Worm (Caenorhabditis elegans) whole organism, late embryonic: ENCODE results near the gene lgc-35.

ENCODE experiments used
- C08G9.2 ChIP-seq: sonication (generic microtip); optimal IDR thresholded peaks from 2 replicates; lab custom pipeline; 2016; ENCODE audit warnings: mild to moderate bottlenecking, missing genetic modification characterization, moderate library complexity, missing compliant biosample characterization
- C38D4.7 ChIP-seq: fragments of 200-800 bp; sonication (Bioruptor generic); optimal IDR thresholded peaks from 2 replicates; lab custom pipeline; 2018; ENCODE audit warnings: mild to moderate bottlenecking, missing genetic modification characterization, moderate library complexity, missing compliant biosample characterization
- F13H6.1 ChIP-seq: sonication (generic microtip); optimal IDR thresholded peaks from 2 replicates; lab custom pipeline; 2016; ENCODE audit warnings: missing genetic modification characterization, missing compliant biosample characterization
- K09A11.1 ChIP-seq: sonication (generic microtip); optimal IDR thresholded peaks from 2 replicates; lab custom pipeline; 2017; ENCODE audit warnings: antibody characterized with exemption, mild to moderate bottlenecking, missing genetic modification characterization, missing compliant biosample characterization; ENCODE audit not compliant: insufficient read depth
- Y22D7AL.16 ChIP-seq: sonication (generic microtip); optimal IDR thresholded peaks from 2 replicates; lab custom pipeline; 2016; ENCODE audit warnings: missing genetic modification characterization, missing compliant biosample characterization
- ceh-18 ChIP-seq: sonication (generic microtip); optimal IDR thresholded peaks from 2 replicates; lab custom pipeline; 2016; ENCODE audit warnings: missing genetic modification characterization, missing compliant biosample characterization
- ceh-2 ChIP-seq: sonication (generic microtip); optimal IDR thresholded peaks from 2 replicates; lab custom pipeline; 2016; ENCODE audit warnings: missing genotype, missing genetic modification characterization, missing compliant biosample characterization
- ceh-31 ChIP-seq: sonication (generic microtip); optimal IDR thresholded peaks from 2 replicates; lab custom pipeline; 2016; ENCODE audit warnings: missing genetic modification characterization, missing compliant biosample characterization
- ceh-48 ChIP-seq: sonication (generic microtip); optimal IDR thresholded peaks from 2 replicates; lab custom pipeline; 2016; ENCODE audit warnings: missing genetic modification characterization, inconsistent platforms, missing compliant biosample characterization
- dve-1 ChIP-seq: sonication (generic microtip); optimal IDR thresholded peaks from 2 replicates; lab custom pipeline; 2017; ENCODE audit warnings: antibody characterized with exemption, mild to moderate bottlenecking, missing genetic modification characterization, missing compliant biosample characterization
- elt-2 ChIP-seq: sonication (generic microtip); optimal IDR thresholded peaks from 2 replicates; lab custom pipeline; 2016; ENCODE audit warnings: missing genetic modification reagents, missing genetic modification characterization, missing compliant biosample characterization
- ets-4 ChIP-seq: sonication (generic microtip); optimal IDR thresholded peaks from 2 replicates; lab custom pipeline; 2016; ENCODE audit warnings: missing genetic modification characterization, missing compliant biosample characterization
- fkh-10 ChIP-seq: fragments of 150-350 bp; optimal IDR thresholded peaks from 2 replicates; lab custom pipeline; 2014; ENCODE audit warnings: missing biosample characterization, missing genetic modification reagents, missing genetic modification characterization
- gmeb-2 ChIP-seq: sonication (generic microtip); optimal IDR thresholded peaks from 2 replicates; lab custom pipeline; 2016; ENCODE audit warnings: missing genetic modification characterization, inconsistent platforms, missing compliant biosample characterization
- hlh-15 ChIP-seq: sonication (generic microtip); optimal IDR thresholded peaks from 2 replicates; lab custom pipeline; 2016; ENCODE audit warnings: missing genetic modification characterization, missing compliant biosample characterization
- hlh-6 ChIP-seq: sonication (generic microtip); optimal IDR thresholded peaks from 2 replicates; lab custom pipeline; 2016; ENCODE audit warnings: missing genotype, missing genetic modification characterization, missing compliant biosample characterization
- lim-6 ChIP-seq: sonication (generic microtip); optimal IDR thresholded peaks from 2 replicates; lab custom pipeline; 2016; ENCODE audit warnings: missing genetic modification characterization, missing compliant biosample characterization
- madf-2 ChIP-seq: sonication (generic microtip); optimal IDR thresholded peaks from 2 replicates; lab custom pipeline; 2017; ENCODE audit warnings: missing genetic modification characterization, missing compliant biosample characterization
- mec-3 ChIP-seq: sonication (generic microtip); optimal IDR thresholded peaks from 2 replicates; lab custom pipeline; 2016; ENCODE audit warnings: borderline replicate concordance, missing genetic modification characterization, missing compliant biosample characterization
- nfya-1 ChIP-seq: sonication (generic microtip); optimal IDR thresholded peaks from 2 replicates; lab custom pipeline; 2017; ENCODE audit warnings: missing genetic modification characterization, mild to moderate bottlenecking, missing compliant biosample characterization, antibody characterized with exemption, moderate library complexity
- nhr-11 ChIP-seq: fragments of 150-350 bp; optimal IDR thresholded peaks from 2 replicates; lab custom pipeline; 2014; ENCODE audit warnings: missing biosample characterization, missing genetic modification characterization
- npax-4 ChIP-seq: sonication (generic microtip); optimal IDR thresholded peaks from 2 replicates; lab custom pipeline; 2016; ENCODE audit warnings: missing genetic modification characterization, missing compliant biosample characterization
- pros-1 ChIP-seq: fragments of 150-350 bp; optimal IDR thresholded peaks from 2 replicates; lab custom pipeline; 2014; ENCODE audit warnings: missing biosample characterization, missing genetic modification reagents, missing genetic modification characterization
- ref-2 ChIP-seq: sonication (generic microtip); optimal IDR thresholded peaks from 2 replicates; lab custom pipeline; 2016; ENCODE audit warnings: missing genetic modification characterization, missing compliant biosample characterization
- sox-2 ChIP-seq: fragments of 200-800 bp; sonication (Bioruptor generic); IDR thresholded peaks from 2 replicates; pipeline ENCODE4 v1.3.6; 2022; ENCODE audit warnings: missing genetic modification reagents, missing genetic modification characterization, missing compliant biosample characterization
- syd-9 ChIP-seq: sonication (generic microtip); optimal IDR thresholded peaks from 2 replicates; lab custom pipeline; 2016; ENCODE audit warnings: mild to moderate bottlenecking, missing genetic modification characterization, moderate library complexity, missing compliant biosample characterization
- tbx-2 ChIP-seq: sonication (generic microtip); optimal IDR thresholded peaks from 2 replicates; lab custom pipeline; 2016; ENCODE audit warnings: missing genetic modification characterization, missing compliant biosample characterization
- tbx-7 ChIP-seq: sonication (generic microtip); optimal IDR thresholded peaks from 2 replicates; lab custom pipeline; 2016; ENCODE audit warnings: missing genotype, missing genetic modification characterization, missing compliant biosample characterization
- ttx-3 ChIP-seq: sonication (generic microtip); optimal IDR thresholded peaks from 2 replicates; lab custom pipeline; 2016; ENCODE audit warnings: missing genetic modification reagents, missing genetic modification characterization, missing compliant biosample characterization
- unc-3 ChIP-seq, 2 experiments: fragments of 200-800 bp in 1 of 2; sonication (Bioruptor generic) in 1 of 2; sonication (generic microtip) in 1 of 2; conservative IDR thresholded peaks in 1 of 2; optimal IDR thresholded peaks in 1 of 2; 2 replicates each; pipeline versions ENCODE4 v1.3.6 to Lab custom; 2016 to 2022; ENCODE audit warnings: missing compliant biosample characterization in 2 of 2, missing genetic modification characterization in 2 of 2, missing genetic modification reagents in 1 of 2
- unc-42 ChIP-seq: sonication (generic microtip); optimal IDR thresholded peaks from 2 replicates; lab custom pipeline; 2016; ENCODE audit warnings: missing genotype, missing genetic modification characterization, missing compliant biosample characterization
- unc-55 ChIP-seq: sonication (generic microtip); optimal IDR thresholded peaks from 2 replicates; lab custom pipeline; 2017; ENCODE audit warnings: missing biosample characterization, missing genetic modification reagents, missing genetic modification characterization
- zip-5 ChIP-seq: sonication (generic microtip); optimal IDR thresholded peaks from 2 replicates; lab custom pipeline; 2016; ENCODE audit warnings: missing genetic modification characterization, missing compliant biosample characterization
- ztf-16 ChIP-seq: sonication (generic microtip); optimal IDR thresholded peaks from 2 replicates; lab custom pipeline; 2017; ENCODE audit warnings: missing genetic modification characterization, missing compliant biosample characterization

lgc-35 gene

DNA sequence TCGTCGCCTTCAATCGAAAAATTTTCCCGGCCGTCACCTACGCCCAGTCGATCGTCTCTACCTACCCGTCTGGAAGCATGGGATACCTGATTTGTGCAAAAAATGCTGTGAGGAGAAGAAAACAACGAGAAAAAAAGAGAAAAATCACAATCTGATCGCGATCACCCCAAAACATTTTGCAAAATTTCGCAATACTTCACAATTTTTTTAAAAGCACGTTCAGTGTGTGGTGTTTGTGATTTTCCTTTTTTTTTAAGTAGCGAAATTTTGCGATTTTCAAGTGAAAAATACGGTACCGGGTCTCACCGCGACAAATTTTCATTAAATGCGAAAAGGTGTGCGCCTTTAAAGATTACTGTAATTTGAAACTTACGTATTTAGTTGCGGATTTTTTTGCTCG, 30.2 kb downstream of the lgc-35 start:
- TF ChIP-seq ceh-2 (tag; lab: Kevin White, UChicago) (no peak), K09A11.1 (tag; lab: Kevin White, UChicago) (no peak), npax-4 (tag; lab: Kevin White, UChicago) (no peak), hlh-15 (no peak), ttx-3 (no peak), lim-6 (no peak), ceh-48 (tag; lab: Kevin White, UChicago) (no peak), gmeb-2 (no peak), C08G9.2 (tag; lab: Kevin White, UChicago) (no peak)
- TF ChIP-seq, all 69 proteins: peak for 0

DNA sequence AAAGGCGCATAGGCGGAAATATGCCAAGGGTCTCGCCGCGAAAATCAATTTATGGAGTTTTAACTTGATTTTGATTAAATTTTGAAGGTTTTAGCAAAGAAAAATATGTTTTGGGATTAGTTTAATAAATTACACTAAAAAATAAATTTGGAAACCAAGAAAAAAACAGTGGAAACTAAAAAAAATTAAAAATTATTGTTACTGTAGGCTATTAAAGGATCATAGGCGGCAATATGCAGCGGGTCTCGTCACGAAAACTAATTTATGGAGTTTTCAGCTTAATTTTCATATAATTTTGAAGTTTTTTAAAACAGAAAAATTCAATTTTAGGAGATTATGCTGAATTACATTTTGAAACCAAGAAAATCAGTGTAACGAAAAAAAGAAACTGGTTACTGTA, 31.2 kb downstream of the lgc-35 start:
- no peak for TF ChIP-seq dve-1 (tag; lab: Kevin White, UChicago)
- TF ChIP-seq zip-5 (tag; lab: Kevin White, UChicago): no peak
- TF ChIP-seq ttx-3: no peak
- TF ChIP-seq C08G9.2 (tag; lab: Kevin White, UChicago): no peak
- no peak for TF ChIP-seq tbx-2
- TF ChIP-seq lim-6: no peak

DNA sequence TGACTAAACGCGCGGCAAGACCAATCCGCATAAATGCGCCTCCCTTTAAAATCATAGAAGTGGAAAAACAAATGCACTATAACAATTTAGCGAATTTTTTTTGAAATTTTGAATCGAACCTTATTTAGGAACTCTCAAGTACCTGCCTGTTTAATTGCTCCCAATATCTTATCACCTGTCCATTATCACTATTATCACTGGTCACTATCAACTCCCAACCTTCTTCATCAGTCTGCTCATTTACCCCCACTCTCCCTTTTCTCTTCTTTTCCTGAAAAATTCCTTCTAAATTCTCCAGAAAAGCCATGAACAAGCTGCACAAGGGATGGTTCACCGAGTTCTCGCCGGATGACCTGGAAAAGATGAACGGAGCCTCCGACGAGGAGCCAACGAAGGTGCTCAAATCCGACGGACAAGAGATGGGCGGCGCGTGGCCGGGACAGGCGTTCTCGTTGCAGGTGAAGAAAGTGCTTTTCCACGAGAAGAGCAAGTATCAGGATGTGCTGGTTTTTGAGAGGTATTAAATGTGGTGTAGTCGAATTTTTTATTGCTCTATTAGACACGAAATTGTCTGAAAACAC, 33.3 kb downstream of the lgc-35 start, which contains the start of gene spds-1:
spds-1 (plus strand) TSS at position 298 of the 581 bp plus-strand sequence.
- no peak for TF ChIP-seq F13H6.1 (tag; lab: Kevin White, UChicago)
- TF ChIP-seq unc-3 (GFP tag; conservative IDR thresholded peaks at IDR 0.05; lab: Robert Waterston, UW): no peak
- TF ChIP-seq unc-3 (tag; optimal IDR thresholded peaks at IDR 0.05; lab: Kevin White, UChicago): no peak
- no peak for TF ChIP-seq C38D4.7
- TF ChIP-seq elt-2: peak; percentile 76

DNA sequence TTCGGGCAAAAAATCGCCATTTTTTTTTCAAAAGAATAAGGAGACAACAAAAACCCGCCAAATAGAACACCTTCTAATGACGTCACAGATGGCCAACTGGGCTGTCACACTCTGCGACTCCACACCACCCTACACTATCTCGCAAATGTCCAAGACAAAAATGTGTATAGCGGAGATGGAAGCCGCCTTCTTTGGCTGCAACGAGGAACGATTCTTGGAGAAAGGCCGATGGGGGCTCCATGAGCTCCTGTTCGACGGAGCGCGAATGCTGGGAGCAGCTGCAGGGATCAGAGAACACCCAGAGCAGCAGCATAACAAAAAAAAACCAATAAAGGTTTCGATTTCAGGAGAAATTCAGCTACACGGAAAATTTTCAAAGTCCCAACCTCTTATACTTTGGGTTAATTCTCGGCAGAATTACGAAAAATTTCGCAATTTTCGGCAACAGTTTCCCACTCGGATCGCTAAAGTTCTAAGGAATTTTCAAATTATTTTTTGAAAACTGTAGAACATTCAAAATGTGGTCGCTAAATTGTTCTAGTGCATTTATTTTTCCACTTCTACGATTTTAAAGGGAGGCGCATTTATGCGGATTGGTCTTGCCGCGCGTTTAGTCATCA, 34.1 kb downstream of the lgc-35 start:
- no peak for TF ChIP-seq syd-9
- TF ChIP-seq tbx-7 (tag; lab: Kevin White, UChicago): no peak
- TF ChIP-seq nhr-11 (tag; lab: Kevin White, UChicago): no peak
- no peak for TF ChIP-seq ceh-2 (tag; lab: Kevin White, UChicago)
- peak; percentile 10 for TF ChIP-seq unc-42 (tag; lab: Kevin White, UChicago)
- TF ChIP-seq madf-2: no peak
- TF ChIP-seq C38D4.7: no peak
- TF ChIP-seq fkh-10 (GFP tag; lab: Kevin White, UChicago): no peak
- TF ChIP-seq ceh-48 (tag; lab: Kevin White, UChicago): no peak
- TF ChIP-seq dve-1 (tag; lab: Kevin White, UChicago): no peak
- no peak for TF ChIP-seq unc-55 (GFP tag; lab: Kevin White, UChicago)
- TF ChIP-seq Y22D7AL.16: no peak
- no peak for TF ChIP-seq ets-4 (tag; lab: Kevin White, UChicago)
- peak; percentile 51 for TF ChIP-seq ref-2 (tag; lab: Kevin White, UChicago)
- no peak for TF ChIP-seq ztf-16 (tag; lab: Kevin White, UChicago)
- peak; percentile 60 for TF ChIP-seq hlh-6 (tag; lab: Kevin White, UChicago)
- no peak for TF ChIP-seq C08G9.2 (tag; lab: Kevin White, UChicago)
- no peak for TF ChIP-seq unc-3 (GFP tag; conservative IDR thresholded peaks at IDR 0.05; lab: Robert Waterston, UW)
- TF ChIP-seq unc-3 (tag; optimal IDR thresholded peaks at IDR 0.05; lab: Kevin White, UChicago): no peak
- TF ChIP-seq pros-1 (tag; lab: Kevin White, UChicago): no peak
- TF ChIP-seq mec-3 (tag; lab: Kevin White, UChicago): no peak
- TF ChIP-seq ceh-18: no peak
- TF ChIP-seq hlh-15: no peak
- peak; percentile 39 for TF ChIP-seq ceh-31 (tag; lab: Kevin White, UChicago)
- peak; percentile 16; the same call in 1 of the 2 replicates for TF ChIP-seq sox-2
- peak; percentile 30 for TF ChIP-seq nfya-1
